Worm (Caenorhabditis elegans) whole organism, mixed stage, embryonic: ENCODE results near the gene bgal-2.

Source experiments
- bed-3 ChIP-seq: fragments of 200-800 bp; sonication (Bioruptor generic); optimal IDR thresholded peaks from 3 replicates; lab custom pipeline; 2018; ENCODE audit warnings: mild to moderate bottlenecking, missing genetic modification characterization, moderate library complexity, missing compliant biosample characterization
- blmp-1 ChIP-seq: fragments of 150-350 bp; optimal IDR thresholded peaks from 2 replicates; lab custom pipeline; 2014; ENCODE audit warnings: missing biosample characterization, missing genetic modification characterization
- ceh-43 ChIP-seq: fragments of 200-800 bp; sonication (Bioruptor generic); optimal IDR thresholded peaks from 2 replicates; lab custom pipeline; 2018; ENCODE audit warnings: mild to moderate bottlenecking, missing genetic modification characterization, moderate library complexity, missing compliant biosample characterization
- elt-1 ChIP-seq: sonication (generic microtip); optimal IDR thresholded peaks from 2 replicates; lab custom pipeline; 2017; ENCODE audit warnings: missing genetic modification characterization, mild to moderate bottlenecking, missing compliant biosample characterization, antibody characterized with exemption, moderate library complexity, borderline replicate concordance; ENCODE audit not compliant: insufficient read depth
- elt-3 ChIP-seq: fragments of 150-350 bp; optimal IDR thresholded peaks from 2 replicates; lab custom pipeline; 2014; ENCODE audit warnings: missing biosample characterization, missing genetic modification characterization
- lsy-2 ChIP-seq: fragments of 150-350 bp; optimal IDR thresholded peaks from 2 replicates; lab custom pipeline; 2014; ENCODE audit warnings: missing biosample characterization, missing genetic modification characterization
- mep-1 ChIP-seq: fragments of 150-350 bp; optimal IDR thresholded peaks from 2 replicates; lab custom pipeline; 2017; ENCODE audit warnings: missing biosample characterization, missing genetic modification reagents, missing genetic modification characterization, inconsistent platforms
- nhr-12 ChIP-seq: fragments of 150-350 bp; optimal IDR thresholded peaks from 2 replicates; lab custom pipeline; 2014; ENCODE audit warnings: missing biosample characterization, missing genetic modification characterization
- nhr-237 ChIP-seq: fragments of 150-350 bp; optimal IDR thresholded peaks from 2 replicates; lab custom pipeline; 2014; ENCODE audit warnings: missing biosample characterization, missing genetic modification characterization
- nhr-28 ChIP-seq: fragments of 150-350 bp; optimal IDR thresholded peaks from 2 replicates; lab custom pipeline; 2014; ENCODE audit warnings: missing biosample characterization, missing genetic modification characterization
- snpc-4 ChIP-seq: fragments of 150-350 bp; optimal IDR thresholded peaks from 2 replicates; lab custom pipeline; 2014; ENCODE audit warnings: missing biosample characterization, missing genetic modification characterization
- unc-39 ChIP-seq: fragments of 150-350 bp; optimal IDR thresholded peaks from 2 replicates; lab custom pipeline; 2014; ENCODE audit warnings: missing biosample characterization, missing genetic modification characterization
- unc-62 ChIP-seq: fragments of 150-350 bp; optimal IDR thresholded peaks from 2 replicates; lab custom pipeline; 2014; ENCODE audit warnings: missing biosample characterization, missing genetic modification reagents, missing genetic modification characterization

- TF ChIP-seq nhr-237 (no peak), unc-62 (no peak), ceh-43 (GFP tag; lab: Kevin White, UChicago) (no peak), mep-1 (tag; lab: Kevin White, UChicago) (no peak), lsy-2 (no peak), elt-1 (tag; lab: Kevin White, UChicago) (no peak), elt-3 (tag; lab: Kevin White, UChicago) (no peak), snpc-4 (no peak), nhr-12 (no peak), bed-3 (GFP tag; lab: Kevin White, UChicago) (no peak), unc-39 (no peak), nhr-28 (no peak), blmp-1 (tag; lab: Kevin White, UChicago) (no peak)
Observed at ce11 chrX:6818036-6818488, 33.9 kb downstream of the bgal-2 start, which contains the start of gene dhs-28.
